Fruit fly (Drosophila melanogaster): ENCODE results near the gene NijA.

dm6 chr3L:10738347-10739108 is 41.9 kb upstream of the NijA start:
- TF ChIP-seq CG8478 (optimal IDR thresholded peaks at IDR 0.05) (no peak), CTCF (optimal IDR thresholded peaks at IDR 0.05) (no peak)
